Worm (Caenorhabditis elegans) whole organism, L3 larva: ENCODE results near the gene Y43F8B.28.

Experiments used
- ceh-28 ChIP-seq: fragments of 150-350 bp; optimal IDR thresholded peaks from 2 replicates; lab custom pipeline; 2014; ENCODE audit warnings: missing biosample characterization, missing genetic modification reagents, missing genetic modification characterization
- lsy-12 ChIP-seq: sonication (generic microtip); optimal IDR thresholded peaks from 2 replicates; lab custom pipeline; 2016; ENCODE audit warnings: mild to moderate bottlenecking, missing genetic modification characterization, missing compliant biosample characterization
- nhr-237 ChIP-seq: fragments of 150-350 bp; optimal IDR thresholded peaks from 2 replicates; lab custom pipeline; 2014; ENCODE audit warnings: missing biosample characterization, missing genetic modification characterization
- nhr-25 ChIP-seq: sonication (generic microtip); optimal IDR thresholded peaks from 2 replicates; lab custom pipeline; 2017; ENCODE audit warnings: missing biosample characterization, missing genetic modification characterization
- pqm-1 ChIP-seq: fragments of 150-350 bp; optimal IDR thresholded peaks from 2 replicates; lab custom pipeline; 2017; ENCODE audit warnings: missing biosample characterization, missing genetic modification characterization, inconsistent platforms
- snpc-4 ChIP-seq: fragments of 150-350 bp; optimal IDR thresholded peaks from 2 replicates; lab custom pipeline; 2014; ENCODE audit warnings: missing biosample characterization, missing genetic modification characterization

DNA sequence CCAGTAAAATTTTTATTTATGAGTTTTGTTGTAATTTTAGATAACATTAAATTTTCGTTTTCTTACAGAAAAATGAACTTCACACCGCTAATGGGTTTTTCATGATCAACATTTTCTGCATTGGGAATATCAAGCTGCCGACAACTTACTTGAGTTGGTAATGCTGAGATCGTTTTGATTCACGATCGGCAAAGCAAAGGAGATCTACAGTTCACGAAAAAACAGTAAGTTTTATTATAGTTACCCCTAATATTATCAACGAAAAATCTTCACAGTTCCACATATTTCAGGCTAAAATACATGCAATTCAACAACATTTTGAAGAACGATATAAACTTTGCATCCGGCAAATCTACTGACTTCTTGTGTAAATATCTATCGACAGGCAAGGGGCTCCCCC is 2.6 kb upstream of the Y43F8B.28 start, which contains the start of gene Y43F8B.22:
- TF ChIP-seq lsy-12 (tag; lab: Kevin White, UChicago) (no peak), snpc-4 (tag; lab: Kevin White, UChicago) (no peak), nhr-237 (tag; lab: Kevin White, UChicago) (no peak), nhr-25 (tag; lab: Kevin White, UChicago) (no peak), pqm-1 (tag; lab: Kevin White, UChicago) (no peak), ceh-28 (no peak)
